Fruit fly (Drosophila melanogaster) whole organism: ENCODE results near the gene Pmvk.

ENCODE experiments used
- CG8478 ChIP-seq: fragments of >200 bp; optimal IDR thresholded peaks from 2 replicates; lab custom pipeline; 2018; ENCODE audit warnings: inconsistent platforms
- Dll ChIP-seq: fragments of >200 bp; optimal IDR thresholded peaks from 2 replicates; lab custom pipeline; 2017
- EcR ChIP-seq, 2 experiments: fragments of >200 bp; optimal IDR thresholded peaks; 2 replicates each; lab custom pipeline; 2017; ENCODE audit warnings: missing biosample characterization in 2 of 2, missing genetic modification characterization in 2 of 2, missing genetic modification reagents in 2 of 2
- pan ChIP-seq: fragments of >200 bp; optimal IDR thresholded peaks from 2 replicates; lab custom pipeline; 2017
- psq ChIP-seq: fragments of >200 bp; optimal IDR thresholded peaks from 2 replicates; lab custom pipeline; 2017

- TF ChIP-seq Dll (lab: Kevin White, UChicago), result no peak
- TF ChIP-seq pan (lab: Kevin White, UChicago), result no peak
- no peak for TF ChIP-seq psq (lab: Kevin White, UChicago)
- TF ChIP-seq CG8478 (lab: Kevin White, UChicago), result no peak
- TF ChIP-seq EcR (GFP tag; optimal IDR thresholded peaks at IDR 0.05; lab: Kevin White, UChicago), result no peak
These were observed 9.3 kb downstream of the Pmvk start for dm6 chr2L:19570806-19571254.
